Fruit fly (Drosophila melanogaster) S2 (cell line): Measurements from ENCODE around the gene mahe.

Source experiments
- CG8478 ChIP-seq: fragments of >200 bp; optimal IDR thresholded peaks from 2 replicates; lab custom pipeline; 2018
- CTCF ChIP-seq, 2 experiments: fragments of >200 bp; optimal IDR thresholded peaks; 2 replicates each; lab custom pipeline; 2018

DNA sequence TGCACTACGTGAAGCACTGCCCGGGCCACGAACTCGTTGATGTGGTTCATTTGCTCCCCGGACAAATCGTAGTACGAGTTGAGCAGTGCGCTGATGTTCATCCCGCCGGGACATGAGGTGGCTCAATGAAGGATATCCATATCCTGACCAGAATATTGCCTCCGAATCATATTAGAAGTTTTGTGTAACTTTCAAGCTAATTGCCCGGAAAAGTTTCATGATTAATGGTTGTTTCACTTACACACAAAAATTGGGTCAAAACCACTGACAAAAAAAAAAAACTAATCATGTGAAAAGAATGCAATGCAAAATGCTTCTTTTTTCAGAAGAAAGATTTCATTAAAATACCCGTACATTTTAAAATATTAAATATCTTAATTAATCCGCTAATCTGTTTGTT is 49.6 kb downstream of the mahe start, which contains the start of gene Ir7e:
- no peak for TF ChIP-seq CTCF (optimal IDR thresholded peaks at IDR 0.05; lab: Kevin White, UChicago)
- TF ChIP-seq CG8478 (lab: Kevin White, UChicago): no peak
